Fruit fly (Drosophila melanogaster) whole organism, embryonic: ENCODE results near the gene Pex10.

Source experiments
- Adf1 ChIP-seq: fragments of 200-800 bp; sonication (Bioruptor generic); IDR thresholded peaks from 2 replicates; pipeline ENCODE4 v1.3.6; 2022; ENCODE audit warnings: missing biosample characterization, missing genetic modification characterization
- Bdp1 ChIP-seq: fragments of 200-800 bp; sonication (Bioruptor generic); optimal IDR thresholded peaks from 3 replicates; lab custom pipeline; 2016; ENCODE audit warnings: missing biosample characterization, missing genetic modification characterization
- CG10209 ChIP-seq: fragments of 200-800 bp; sonication (Bioruptor generic); optimal IDR thresholded peaks from 3 replicates; lab custom pipeline; 2017; ENCODE audit warnings: missing biosample characterization, mild to moderate bottlenecking, missing genetic modification characterization, missing genetic modification reagents
- CG10462 ChIP-seq: fragments of 200-800 bp; sonication (Bioruptor generic); optimal IDR thresholded peaks from 2 replicates; lab custom pipeline; 2016; ENCODE audit warnings: missing biosample characterization, missing genetic modification characterization
- CG10565 ChIP-seq: fragments of 200-800 bp; sonication (Bioruptor generic); optimal IDR thresholded peaks from 3 replicates; lab custom pipeline; 2016; ENCODE audit warnings: missing biosample characterization, mild to moderate bottlenecking, missing genetic modification characterization
- CG11723 ChIP-seq: fragments of 200-800 bp; sonication (Bioruptor generic); optimal IDR thresholded peaks from 2 replicates; lab custom pipeline; 2017; ENCODE audit warnings: missing biosample characterization, mild to moderate bottlenecking, missing genetic modification characterization
- CG15073 ChIP-seq: fragments of 200-800 bp; sonication (Bioruptor generic); optimal IDR thresholded peaks from 2 replicates; lab custom pipeline; 2016; ENCODE audit warnings: missing biosample characterization, missing genetic modification characterization
- CG15696 ChIP-seq: fragments of 200-800 bp; sonication (Bioruptor generic); optimal IDR thresholded peaks from 2 replicates; lab custom pipeline; 2019; ENCODE audit warnings: missing biosample characterization, mild to moderate bottlenecking, missing genetic modification characterization, moderate library complexity
- CG17359 ChIP-seq: fragments of 200-800 bp; sonication (Bioruptor generic); optimal IDR thresholded peaks from 3 replicates; lab custom pipeline; 2018; ENCODE audit warnings: missing biosample characterization, mild to moderate bottlenecking, missing genetic modification characterization, moderate library complexity
- CG18011 ChIP-seq: fragments of 200-800 bp; sonication (Bioruptor generic); optimal IDR thresholded peaks from 2 replicates; lab custom pipeline; 2017; ENCODE audit warnings: missing biosample characterization, missing genetic modification characterization, mild to moderate bottlenecking, moderate library complexity, missing genotype
- CG18262 ChIP-seq: fragments of 200-800 bp; optimal IDR thresholded peaks from 3 replicates; lab custom pipeline; 2019; ENCODE audit warnings: missing biosample characterization, mild to moderate bottlenecking, missing genetic modification characterization, moderate library complexity
- CG30403 ChIP-seq: fragments of 200-800 bp; sonication (Bioruptor generic); optimal IDR thresholded peaks from 3 replicates; lab custom pipeline; 2016; ENCODE audit warnings: missing biosample characterization, missing genetic modification characterization
- CG31365 ChIP-seq: fragments of 200-800 bp; sonication (Bioruptor generic); optimal IDR thresholded peaks from 2 replicates; lab custom pipeline; 2018; ENCODE audit warnings: missing biosample characterization, mild to moderate bottlenecking, missing genetic modification characterization
- CG3281 ChIP-seq: fragments of 200-800 bp; sonication (Bioruptor generic); optimal IDR thresholded peaks from 3 replicates; lab custom pipeline; 2017; ENCODE audit warnings: missing biosample characterization, mild to moderate bottlenecking, missing genetic modification characterization
- CG34224 ChIP-seq: fragments of 200-800 bp; sonication (Bioruptor generic); IDR thresholded peaks from 3 replicates; pipeline ENCODE4 v1.3.6; 2022; ENCODE audit warnings: missing biosample characterization, missing genetic modification characterization; ENCODE audit not compliant: partially characterized antibody
- CG3847 ChIP-seq: fragments of 200-800 bp; sonication (Bioruptor generic); IDR thresholded peaks from 2 replicates; pipeline ENCODE4 v1.3.6; 2022; ENCODE audit warnings: missing biosample characterization, missing genetic modification characterization
- CG4617 ChIP-seq: fragments of 200-800 bp; sonication (Bioruptor generic); optimal IDR thresholded peaks from 3 replicates; lab custom pipeline; 2016; ENCODE audit warnings: missing biosample characterization, missing genetic modification characterization, borderline replicate concordance
- CG6272 ChIP-seq: fragments of 200-800 bp; sonication (Bioruptor generic); IDR thresholded peaks from 2 replicates; pipeline ENCODE4 v1.3.6; 2022; ENCODE audit warnings: missing biosample characterization, missing genetic modification characterization
- CG7556 ChIP-seq: fragments of 200-800 bp; sonication (Bioruptor generic); optimal IDR thresholded peaks from 2 replicates; lab custom pipeline; 2017; ENCODE audit warnings: missing biosample characterization, mild to moderate bottlenecking, missing genetic modification characterization
- CG7963 ChIP-seq: fragments of 200-800 bp; sonication (Bioruptor generic); IDR thresholded peaks from 3 replicates; pipeline ENCODE4 v1.3.6; 2022; ENCODE audit warnings: missing biosample characterization, missing genetic modification characterization; ENCODE audit not compliant: partially characterized antibody
- CG8290 ChIP-seq, 3 experiments: fragments of 200-800 bp; sonication (Bioruptor generic); optimal IDR thresholded peaks; 2 replicates each; lab custom pipeline; 2016 to 2019; ENCODE audit warnings: missing biosample characterization in 3 of 3, missing genetic modification characterization in 3 of 3, mild to moderate bottlenecking in 2 of 3, moderate library complexity in 1 of 3
- CG8478 ChIP-seq: fragments of >200 bp; optimal IDR thresholded peaks from 2 replicates; lab custom pipeline; 2018
- CrebB ChIP-seq: fragments of 200-800 bp; sonication (Bioruptor generic); optimal IDR thresholded peaks from 3 replicates; lab custom pipeline; 2018; ENCODE audit warnings: missing biosample characterization, mild to moderate bottlenecking, missing genetic modification characterization
- Gug ChIP-seq: fragments of 200-800 bp; sonication (Bioruptor generic); IDR thresholded peaks from 4 replicates; pipeline ENCODE4 v1.3.6; 2022; ENCODE audit warnings: missing biosample characterization, missing genetic modification characterization
- H2.0 ChIP-seq: fragments of 200-800 bp; sonication (Bioruptor generic); IDR thresholded peaks from 2 replicates; pipeline ENCODE4 v1.3.6; 2022; ENCODE audit warnings: missing biosample characterization, missing genetic modification characterization
- Hr78 ChIP-seq, 2 experiments: fragments of 200-800 bp in 1 of 2; fragments of >200 bp in 1 of 2; sonication (Bioruptor generic) in 1 of 2; optimal IDR thresholded peaks; 2 replicates each; lab custom pipeline; 2017 to 2019; ENCODE audit warnings: missing biosample characterization in 2 of 2, missing genetic modification characterization in 2 of 2, mild to moderate bottlenecking in 1 of 2, moderate library complexity in 1 of 2
- Kr ChIP-seq: fragments of 200-800 bp; sonication (Bioruptor generic); optimal IDR thresholded peaks from 2 replicates; lab custom pipeline; 2017; ENCODE audit warnings: missing biosample characterization, mild to moderate bottlenecking, missing genetic modification characterization
- Mad ChIP-seq: fragments of 200-800 bp; sonication (Bioruptor generic); optimal IDR thresholded peaks from 2 replicates; lab custom pipeline; 2016; ENCODE audit warnings: missing biosample characterization, missing genetic modification characterization
- Oli ChIP-seq: fragments of 200-800 bp; sonication (Bioruptor generic); optimal IDR thresholded peaks from 2 replicates; lab custom pipeline; 2018; ENCODE audit warnings: missing biosample characterization, mild to moderate bottlenecking, missing genetic modification characterization, moderate library complexity
- PHDP ChIP-seq: fragments of 200-800 bp; sonication (Bioruptor generic); optimal IDR thresholded peaks from 3 replicates; lab custom pipeline; 2018; ENCODE audit warnings: missing biosample characterization, mild to moderate bottlenecking, missing genetic modification characterization, moderate library complexity
- Ravus ChIP-seq: fragments of 200-800 bp; sonication (Bioruptor generic); IDR thresholded peaks from 2 replicates; pipeline ENCODE4 v1.3.6; 2022; ENCODE audit warnings: missing biosample characterization, missing genetic modification characterization
- Side ChIP-seq: fragments of 200-800 bp; sonication (Bioruptor generic); optimal IDR thresholded peaks from 2 replicates; lab custom pipeline; 2016; ENCODE audit warnings: missing biosample characterization, missing genetic modification characterization
- Tbp ChIP-seq: fragments of >200 bp; optimal IDR thresholded peaks from 2 replicates; lab custom pipeline; 2018; ENCODE audit warnings: missing biosample characterization, missing genetic modification characterization
- Vsx1 ChIP-seq: fragments of 200-800 bp; sonication (Bioruptor generic); optimal IDR thresholded peaks from 2 replicates; lab custom pipeline; 2017; ENCODE audit warnings: missing biosample characterization, mild to moderate bottlenecking, missing genetic modification characterization, missing genetic modification reagents
- ab ChIP-seq: fragments of 200-800 bp; sonication (Bioruptor generic); optimal IDR thresholded peaks from 2 replicates; lab custom pipeline; 2016; ENCODE audit warnings: missing biosample characterization, missing genetic modification characterization
- amos ChIP-seq: fragments of 200-800 bp; sonication (Bioruptor generic); IDR thresholded peaks from 2 replicates; pipeline ENCODE4 v1.3.6; 2022; ENCODE audit warnings: missing biosample characterization, missing genetic modification characterization; ENCODE audit not compliant: partially characterized antibody
- ase ChIP-seq: fragments of 200-800 bp; sonication (Bioruptor generic); IDR thresholded peaks from 3 replicates; pipeline ENCODE4 v1.3.6; 2022; ENCODE audit warnings: missing biosample characterization, missing genetic modification characterization
- dm ChIP-seq: fragments of 200-800 bp; sonication (Bioruptor generic); optimal IDR thresholded peaks from 3 replicates; lab custom pipeline; 2016; ENCODE audit warnings: missing biosample characterization, missing genetic modification characterization
- fu2 ChIP-seq: fragments of 200-800 bp; sonication (Bioruptor generic); optimal IDR thresholded peaks from 2 replicates; lab custom pipeline; 2016; ENCODE audit warnings: missing biosample characterization, missing genetic modification characterization
- kni ChIP-seq: fragments of 200-800 bp; sonication (Bioruptor generic); optimal IDR thresholded peaks from 3 replicates; lab custom pipeline; 2017; ENCODE audit warnings: mild to moderate bottlenecking, missing biosample characterization, missing genetic modification reagents, missing genetic modification characterization
- pan ChIP-seq, 4 experiments: fragments of >200 bp in 3 of 4; fragments of 200-800 bp in 1 of 4; sonication (Bioruptor generic) in 1 of 4; optimal IDR thresholded peaks in 3 of 4; IDR thresholded peaks in 1 of 4; 2 replicates each; pipeline versions ENCODE4 v1.3.6 to Lab custom; 2017 to 2022; ENCODE audit warnings: missing biosample characterization in 2 of 4, missing genetic modification characterization in 2 of 4, mixed read lengths in 1 of 4
- pzg ChIP-seq: fragments of 200-800 bp; sonication (Bioruptor generic); optimal IDR thresholded peaks from 3 replicates; lab custom pipeline; 2018; ENCODE audit warnings: missing biosample characterization, mild to moderate bottlenecking, missing genetic modification characterization, moderate library complexity
- sisA ChIP-seq: fragments of 200-800 bp; sonication (Bioruptor generic); IDR thresholded peaks from 2 replicates; pipeline ENCODE4 v1.3.6; 2022; ENCODE audit warnings: missing biosample characterization, missing genetic modification characterization
- stc ChIP-seq: fragments of 200-800 bp; sonication (Bioruptor generic); IDR thresholded peaks from 2 replicates; pipeline ENCODE4 v1.3.6; 2022; ENCODE audit warnings: missing biosample characterization, missing genetic modification characterization
- trem ChIP-seq: fragments of 200-800 bp; optimal IDR thresholded peaks from 3 replicates; lab custom pipeline; 2019; ENCODE audit warnings: missing biosample characterization, mild to moderate bottlenecking, missing genetic modification characterization, moderate library complexity
- unc-4 ChIP-seq: fragments of 200-800 bp; sonication (Bioruptor generic); IDR thresholded peaks from 2 replicates; pipeline ENCODE4 v1.3.6; 2022; ENCODE audit warnings: missing biosample characterization, missing genetic modification characterization; ENCODE audit not compliant: partially characterized antibody
- wek ChIP-seq: fragments of 200-800 bp; sonication (Bioruptor generic); optimal IDR thresholded peaks from 3 replicates; lab custom pipeline; 2018; ENCODE audit warnings: missing biosample characterization, mild to moderate bottlenecking, missing genetic modification characterization, moderate library complexity
- zfh1 ChIP-seq: fragments of 200-800 bp; sonication (Bioruptor generic); IDR thresholded peaks from 3 replicates; pipeline ENCODE4 v1.3.6; 2022; ENCODE audit warnings: missing biosample characterization, missing genetic modification characterization

Pex10 gene

dm6 chr3L:1515820-1516540 is 42.0 kb upstream of the Pex10 start (continued):
- TF ChIP-seq Vsx1 (GFP tag; lab: Kevin White, UChicago) (peak; percentile 1), wek (GFP tag; lab: Kevin White, UChicago) (no peak), Kr (no peak), stc (GFP tag; lab: Robert Waterston, UW) (peak; percentile 68; the same call in 1 of the 2 replicates), amos (GFP tag; lab: Robert Waterston, UW) (no peak), CG11723 (peak; percentile 74), CG10565 (GFP tag; lab: Kevin White, UChicago) (no peak), zfh1 (GFP tag; lab: Robert Waterston, UW) (peak; percentile 68), CG31365 (no peak), Ravus (GFP tag; lab: Robert Waterston, UW) (no peak), Oli (tag; lab: Kevin White, UChicago) (peak; percentile 82), CG15696 (peak; percentile 77), Hr78 (GFP tag; optimal IDR thresholded peaks at IDR 0.05; lab: Kevin White, UChicago) (no peak), CG8478 (no peak), fu2 (peak; percentile 24), CG4617 (GFP tag; lab: Kevin White, UChicago) (peak; percentile 28), kni (peak; percentile 84), CG8290 (GFP tag; optimal IDR thresholded peaks at IDR 0.05; lab: Kevin White, UChicago) (peak; percentile 33), CG8290 (tag; optimal IDR thresholded peaks at IDR 0.05; lab: Kevin White, UChicago) (peak; percentile 36 to 40), CG18262 (tag; lab: Kevin White, UChicago) (peak; percentile 86), Adf1 (no peak), CG10462 (GFP tag; lab: Kevin White, UChicago) (peak; percentile 63), H2.0 (GFP tag; lab: Robert Waterston, UW) (0 out of 2 replicates have a peak, but pooled peaks have one; percentile 14), CG18011 (GFP tag; lab: Kevin White, UChicago) (no peak), ase (GFP tag; lab: Robert Waterston, UW) (0 out of 3 replicates have a peak, but pooled peaks have one; percentile 5), CG30403 (GFP tag; lab: Kevin White, UChicago) (peak; percentile 85), PHDP (tag; lab: Kevin White, UChicago) (peak; percentile 70), CG7963 (GFP tag; lab: Robert Waterston, UW) (no peak), CG7556 (peak; percentile 81), Gug (GFP tag; lab: Robert Waterston, UW) (peak; percentile 45; the same call in 3 of the 4 replicates), pzg (GFP tag; lab: Kevin White, UChicago) (no peak), Mad (GFP tag; lab: Kevin White, UChicago) (peak; percentile 43), unc-4 (GFP tag; lab: Robert Waterston, UW) (no peak), CG3847 (GFP tag; lab: Robert Waterston, UW) (peak; percentile 11; the same call in 1 of the 2 replicates), Tbp (no peak), CG10209 (GFP tag; lab: Kevin White, UChicago) (peak; percentile 66), CrebB (peak; percentile 3), CG34224 (no peak), CG15073 (no peak), dm (GFP tag; lab: Kevin White, UChicago) (peak; percentile 71), CG3281 (GFP tag; lab: Kevin White, UChicago) (peak; percentile 42), pan (optimal IDR thresholded peaks at IDR 0.05; lab: Kevin White, UChicago) (no peak), pan (GFP tag; optimal IDR thresholded peaks at IDR 0.05 in 1 of 2, IDR thresholded peaks at IDR 0.05 in 1 of 2) (peak in 1 of 2 experiments; percentile 46), sisA (GFP tag; lab: Robert Waterston, UW) (peak; percentile 78), CG17359 (tag; lab: Kevin White, UChicago) (peak; percentile 80), ab (no peak), Bdp1 (peak; percentile 45), CG6272 (peak; percentile 51), Side (GFP tag; lab: Kevin White, UChicago) (peak; percentile 4), trem (tag; lab: Kevin White, UChicago) (peak; percentile 56)
